Fruit fly (Drosophila melanogaster) whole organism, pupa: ENCODE data around the gene Cubn2.

Source experiments
- CG14655 ChIP-seq: fragments of 200-800 bp; sonication (Bioruptor generic); optimal IDR thresholded peaks from 3 replicates; lab custom pipeline; 2017; ENCODE audit warnings: mild to moderate bottlenecking, missing biosample characterization, missing genetic modification reagents, missing genetic modification characterization
- CG4496 ChIP-seq: fragments of 200-800 bp; sonication (Bioruptor generic); IDR thresholded peaks from 3 replicates; pipeline ENCODE4 v1.3.6; 2022; ENCODE audit warnings: missing biosample characterization, missing genetic modification characterization
- CG8159 ChIP-seq: fragments of 200-800 bp; sonication (Bioruptor generic); optimal IDR thresholded peaks from 3 replicates; lab custom pipeline; 2018; ENCODE audit warnings: missing biosample characterization, mild to moderate bottlenecking, missing genetic modification characterization, moderate library complexity
- CG8301 ChIP-seq: fragments of 200-800 bp; sonication (Bioruptor generic); optimal IDR thresholded peaks from 2 replicates; lab custom pipeline; 2018; ENCODE audit warnings: missing biosample characterization, mild to moderate bottlenecking, missing genetic modification characterization
- D1 ChIP-seq: fragments of 200-800 bp; sonication (Bioruptor generic); optimal IDR thresholded peaks from 2 replicates; lab custom pipeline; 2018; ENCODE audit warnings: missing biosample characterization, mild to moderate bottlenecking, missing genetic modification characterization, moderate library complexity
- Ets98B ChIP-seq: fragments of 200-800 bp; sonication (Bioruptor generic); IDR thresholded peaks from 2 replicates; pipeline ENCODE4 v1.3.6; 2022; ENCODE audit warnings: missing biosample characterization, missing genetic modification characterization
- Pif1B ChIP-seq: fragments of 200-800 bp; sonication (Bioruptor generic); optimal IDR thresholded peaks from 3 replicates; lab custom pipeline; 2016; ENCODE audit warnings: missing biosample characterization, missing genetic modification characterization
- fd96Ca ChIP-seq: fragments of 200-800 bp; sonication (Bioruptor generic); IDR thresholded peaks from 3 replicates; pipeline ENCODE4 v1.3.6; 2022; ENCODE audit warnings: missing biosample characterization, missing genetic modification characterization
- gl ChIP-seq: fragments of 200-800 bp; sonication (Bioruptor generic); optimal IDR thresholded peaks from 2 replicates; lab custom pipeline; 2018; ENCODE audit warnings: missing biosample characterization, mild to moderate bottlenecking, missing genetic modification characterization

dm6 chr3L:11814655-11815054 is at the start of gene Cubn2:
- TF ChIP-seq gl (no peak), fd96Ca (GFP tag; lab: Robert Waterston, UW) (no peak), CG4496 (GFP tag; lab: Robert Waterston, UW) (no peak), Ets98B (GFP tag; lab: Robert Waterston, UW) (no peak), CG14655 (GFP tag; lab: Kevin White, UChicago) (no peak), CG8159 (tag; lab: Kevin White, UChicago) (no peak), D1 (tag; lab: Kevin White, UChicago) (no peak), CG8301 (no peak), Pif1B (no peak)
